Fruit fly (Drosophila melanogaster) whole organism, embryonic: Measurements from ENCODE around the gene CG42820.

Experiments
- Abd-B ChIP-seq: fragments of 200-800 bp; sonication (Bioruptor generic); optimal IDR thresholded peaks from 2 replicates; lab custom pipeline; 2018; ENCODE audit warnings: missing biosample characterization, mild to moderate bottlenecking, missing genetic modification characterization, moderate library complexity
- Atf-2 ChIP-seq: fragments of 200-800 bp; sonication (Bioruptor generic); optimal IDR thresholded peaks from 2 replicates; lab custom pipeline; 2016; ENCODE audit warnings: missing biosample characterization, missing genetic modification characterization
- CG10147 ChIP-seq: fragments of 200-800 bp; sonication (Bioruptor generic); optimal IDR thresholded peaks from 2 replicates; lab custom pipeline; 2019; ENCODE audit warnings: missing biosample characterization, mild to moderate bottlenecking, missing genetic modification characterization, moderate library complexity
- CG11504 ChIP-seq: fragments of 200-800 bp; sonication (Bioruptor generic); optimal IDR thresholded peaks from 3 replicates; lab custom pipeline; 2019; ENCODE audit warnings: missing biosample characterization, mild to moderate bottlenecking, missing genetic modification characterization, moderate library complexity
- CG11723 ChIP-seq: fragments of 200-800 bp; sonication (Bioruptor generic); optimal IDR thresholded peaks from 2 replicates; lab custom pipeline; 2017; ENCODE audit warnings: missing biosample characterization, mild to moderate bottlenecking, missing genetic modification characterization
- CG12942 ChIP-seq: fragments of 200-800 bp; sonication (Bioruptor generic); optimal IDR thresholded peaks from 3 replicates; lab custom pipeline; 2016; ENCODE audit warnings: missing biosample characterization, missing genetic modification characterization
- CG14860 ChIP-seq: fragments of 200-800 bp; sonication (Bioruptor generic); IDR thresholded peaks from 3 replicates; pipeline ENCODE4 v1.3.6; 2022; ENCODE audit warnings: missing biosample characterization, missing genetic modification characterization; ENCODE audit not compliant: partially characterized antibody
- CG1647 ChIP-seq: fragments of 200-800 bp; sonication (Bioruptor generic); optimal IDR thresholded peaks from 3 replicates; lab custom pipeline; 2016; ENCODE audit warnings: missing biosample characterization, missing genetic modification characterization
- CG17186 ChIP-seq: fragments of 200-800 bp; sonication (Bioruptor generic); optimal IDR thresholded peaks from 3 replicates; lab custom pipeline; 2017; ENCODE audit warnings: missing biosample characterization, missing genetic modification reagents, missing genetic modification characterization
- CG17361 ChIP-seq: fragments of 200-800 bp; sonication (Bioruptor generic); IDR thresholded peaks from 3 replicates; pipeline ENCODE4 v1.3.6; 2022; ENCODE audit warnings: missing biosample characterization, missing genetic modification characterization
- CG17829 ChIP-seq: fragments of 200-800 bp; optimal IDR thresholded peaks from 2 replicates; lab custom pipeline; 2019; ENCODE audit warnings: missing biosample characterization, mild to moderate bottlenecking, missing genetic modification characterization, moderate library complexity
- CG1792 ChIP-seq: fragments of 200-800 bp; sonication (Bioruptor generic); optimal IDR thresholded peaks from 2 replicates; lab custom pipeline; 2016; ENCODE audit warnings: missing biosample characterization, missing genetic modification characterization
- CG18262 ChIP-seq: fragments of 200-800 bp; optimal IDR thresholded peaks from 3 replicates; lab custom pipeline; 2019; ENCODE audit warnings: missing biosample characterization, mild to moderate bottlenecking, missing genetic modification characterization, moderate library complexity
- CG2199 ChIP-seq: fragments of 200-800 bp; sonication (Bioruptor generic); IDR thresholded peaks from 3 replicates; pipeline ENCODE4 v1.3.6; 2022; ENCODE audit warnings: missing biosample characterization, missing genetic modification characterization
- CG30403 ChIP-seq: fragments of 200-800 bp; sonication (Bioruptor generic); optimal IDR thresholded peaks from 3 replicates; lab custom pipeline; 2016; ENCODE audit warnings: missing biosample characterization, missing genetic modification characterization
- CG7372 ChIP-seq: fragments of 200-800 bp; sonication (Bioruptor generic); IDR thresholded peaks from 2 replicates; pipeline ENCODE4 v1.3.6; 2022; ENCODE audit warnings: missing biosample characterization, missing genetic modification characterization
- CG7928 ChIP-seq: fragments of 200-800 bp; sonication (Bioruptor generic); optimal IDR thresholded peaks from 2 replicates; lab custom pipeline; 2017; ENCODE audit warnings: missing biosample characterization, mild to moderate bottlenecking, missing genetic modification characterization
- CG8089 ChIP-seq: fragments of 200-800 bp; sonication (Bioruptor generic); optimal IDR thresholded peaks from 3 replicates; lab custom pipeline; 2016; ENCODE audit warnings: missing biosample characterization, missing genetic modification characterization
- CG8281 ChIP-seq: fragments of 200-800 bp; sonication (Bioruptor generic); optimal IDR thresholded peaks from 2 replicates; lab custom pipeline; 2018; ENCODE audit warnings: missing biosample characterization, mild to moderate bottlenecking, missing genetic modification characterization, moderate library complexity
- CG8388 ChIP-seq: fragments of 200-800 bp; sonication (Bioruptor generic); optimal IDR thresholded peaks from 2 replicates; lab custom pipeline; 2019; ENCODE audit warnings: missing biosample characterization, mild to moderate bottlenecking, missing genetic modification characterization, moderate library complexity
- CG9437 ChIP-seq: fragments of 200-800 bp; sonication (Bioruptor generic); optimal IDR thresholded peaks from 2 replicates; lab custom pipeline; 2018; ENCODE audit warnings: missing biosample characterization, mild to moderate bottlenecking, missing genetic modification characterization
- CG9797 ChIP-seq: fragments of 200-800 bp; sonication (Bioruptor generic); optimal IDR thresholded peaks from 3 replicates; lab custom pipeline; 2018; ENCODE audit warnings: missing biosample characterization, mild to moderate bottlenecking, missing genetic modification characterization
- Dad ChIP-seq: fragments of 200-800 bp; sonication (Bioruptor generic); optimal IDR thresholded peaks from 3 replicates; lab custom pipeline; 2016; ENCODE audit warnings: missing biosample characterization, missing genetic modification characterization
- Dref ChIP-seq: fragments of 200-800 bp; sonication (Bioruptor generic); IDR thresholded peaks from 2 replicates; pipeline ENCODE4 v1.3.6; 2022; ENCODE audit warnings: missing biosample characterization, missing genetic modification characterization
- GATAe ChIP-seq: fragments of 200-800 bp; sonication (Bioruptor generic); conservative IDR thresholded peaks from 2 replicates; pipeline ENCODE4 v1.3.6; 2022; ENCODE audit warnings: missing biosample characterization, missing genetic modification characterization
- Hmx ChIP-seq: fragments of 200-800 bp; sonication (Bioruptor generic); optimal IDR thresholded peaks from 2 replicates; lab custom pipeline; 2016; ENCODE audit warnings: missing biosample characterization, missing genetic modification characterization
- Kr ChIP-seq: fragments of 200-800 bp; sonication (Bioruptor generic); optimal IDR thresholded peaks from 2 replicates; lab custom pipeline; 2017; ENCODE audit warnings: missing biosample characterization, mild to moderate bottlenecking, missing genetic modification characterization
- Lhr ChIP-seq: fragments of 200-800 bp; sonication (Bioruptor generic); optimal IDR thresholded peaks from 3 replicates; lab custom pipeline; 2017; ENCODE audit warnings: mild to moderate bottlenecking, missing biosample characterization, missing genetic modification reagents, missing genetic modification characterization
- MBD-R2 ChIP-seq: fragments of 200-800 bp; sonication (Bioruptor generic); IDR thresholded peaks from 2 replicates; pipeline ENCODE4 v1.3.6; 2022; ENCODE audit warnings: missing biosample characterization, missing genetic modification characterization
- Max ChIP-seq: fragments of 200-800 bp; sonication (Bioruptor generic); optimal IDR thresholded peaks from 2 replicates; lab custom pipeline; 2016; ENCODE audit warnings: missing biosample characterization, mild to moderate bottlenecking, missing genetic modification characterization
- NK7.1 ChIP-seq: fragments of 200-800 bp; sonication (Bioruptor generic); optimal IDR thresholded peaks from 3 replicates; lab custom pipeline; 2016; ENCODE audit warnings: missing biosample characterization, missing genetic modification characterization
- Nf-YB ChIP-seq: fragments of 200-800 bp; sonication (Bioruptor generic); optimal IDR thresholded peaks from 3 replicates; lab custom pipeline; 2019; ENCODE audit warnings: missing biosample characterization, mild to moderate bottlenecking, missing genetic modification characterization, moderate library complexity
- Ravus ChIP-seq: fragments of 200-800 bp; sonication (Bioruptor generic); IDR thresholded peaks from 2 replicates; pipeline ENCODE4 v1.3.6; 2022; ENCODE audit warnings: missing biosample characterization, missing genetic modification characterization
- Rx ChIP-seq: fragments of 200-800 bp; sonication (Bioruptor generic); IDR thresholded peaks from 2 replicates; pipeline ENCODE4 v1.3.6; 2022; ENCODE audit warnings: missing biosample characterization, missing genetic modification characterization
- ara ChIP-seq: fragments of 200-800 bp; sonication (Bioruptor generic); IDR thresholded peaks from 2 replicates; pipeline ENCODE4 v1.3.6; 2022; ENCODE audit warnings: missing biosample characterization, missing genetic modification characterization
- bigmax ChIP-seq: fragments of 200-800 bp; sonication (Bioruptor generic); optimal IDR thresholded peaks from 2 replicates; lab custom pipeline; 2018; ENCODE audit warnings: missing biosample characterization, mild to moderate bottlenecking, missing genetic modification characterization
- cg ChIP-seq: fragments of 200-800 bp; sonication (Bioruptor generic); optimal IDR thresholded peaks from 3 replicates; lab custom pipeline; 2019; ENCODE audit warnings: missing biosample characterization, mild to moderate bottlenecking, missing genetic modification characterization, moderate library complexity
- chinmo ChIP-seq: fragments of 200-800 bp; sonication (Bioruptor generic); IDR thresholded peaks from 4 replicates; pipeline ENCODE4 v1.3.6; 2022; ENCODE audit warnings: missing biosample characterization, missing genetic modification characterization; ENCODE audit not compliant: partially characterized antibody
- corto ChIP-seq: fragments of 200-800 bp; sonication (Bioruptor generic); optimal IDR thresholded peaks from 2 replicates; lab custom pipeline; 2016; ENCODE audit warnings: missing biosample characterization, mild to moderate bottlenecking, missing genetic modification characterization, moderate library complexity
- emc ChIP-seq: fragments of 200-800 bp; sonication (Bioruptor generic); optimal IDR thresholded peaks from 2 replicates; lab custom pipeline; 2016; ENCODE audit warnings: missing biosample characterization, missing genetic modification characterization
- fu2 ChIP-seq: fragments of 200-800 bp; sonication (Bioruptor generic); optimal IDR thresholded peaks from 2 replicates; lab custom pipeline; 2016; ENCODE audit warnings: missing biosample characterization, missing genetic modification characterization
- gfzf ChIP-seq: fragments of 200-800 bp; sonication (Bioruptor generic); optimal IDR thresholded peaks from 2 replicates; lab custom pipeline; 2016; ENCODE audit warnings: missing biosample characterization, mild to moderate bottlenecking, missing genetic modification characterization, moderate library complexity
- run ChIP-seq: fragments of 200-800 bp; sonication (Bioruptor generic); optimal IDR thresholded peaks from 3 replicates; lab custom pipeline; 2018; ENCODE audit warnings: missing biosample characterization, mild to moderate bottlenecking, missing genetic modification characterization
- schlank ChIP-seq: fragments of 200-800 bp; sonication (Bioruptor generic); optimal IDR thresholded peaks from 2 replicates; lab custom pipeline; 2018; ENCODE audit warnings: missing biosample characterization, mild to moderate bottlenecking, missing genetic modification characterization
- sr ChIP-seq: fragments of 200-800 bp; sonication (Bioruptor generic); IDR thresholded peaks from 3 replicates; pipeline ENCODE4 v1.3.6; 2022; ENCODE audit warnings: missing biosample characterization, missing genetic modification characterization
- ssp ChIP-seq: fragments of 200-800 bp; sonication (Bioruptor generic); IDR thresholded peaks from 2 replicates; pipeline ENCODE4 v1.3.6; 2022; ENCODE audit warnings: missing biosample characterization, missing genetic modification characterization
- tin ChIP-seq: fragments of 200-800 bp; sonication (Bioruptor generic); optimal IDR thresholded peaks from 3 replicates; lab custom pipeline; 2016; ENCODE audit warnings: missing biosample characterization, missing genetic modification characterization
- twi ChIP-seq: fragments of 200-800 bp; optimal IDR thresholded peaks from 2 replicates; lab custom pipeline; 2019; ENCODE audit warnings: missing biosample characterization, mild to moderate bottlenecking, missing genetic modification characterization, moderate library complexity
- zen ChIP-seq: fragments of 200-800 bp; sonication (Bioruptor generic); optimal IDR thresholded peaks from 3 replicates; lab custom pipeline; 2018; ENCODE audit warnings: missing biosample characterization, mild to moderate bottlenecking, missing genetic modification characterization, moderate library complexity

CG42820 gene

dm6 chr2L:8364006-8364956 is 27.9 kb downstream of the CG42820 start, which contains the start of the genes RpS13 and CSN8 (continued):
- peak; percentile 35 for TF ChIP-seq twi
- no peak for TF ChIP-seq Hmx
- TF ChIP-seq Dref (GFP tag; lab: Robert Waterston, UW): peak; percentile 75
- no peak for TF ChIP-seq sr (GFP tag; lab: Robert Waterston, UW)
- no peak for TF ChIP-seq GATAe (GFP tag; lab: Robert Waterston, UW)
- peak; percentile 38 for TF ChIP-seq CG18262 (tag; lab: Kevin White, UChicago)
- no peak for TF ChIP-seq Ravus (GFP tag; lab: Robert Waterston, UW)
- TF ChIP-seq CG17829 (tag; lab: Kevin White, UChicago): peak; percentile 60
- TF ChIP-seq CG7372: no peak
- TF ChIP-seq zen: peak; percentile 36
- no peak for TF ChIP-seq Abd-B (GFP tag; lab: Kevin White, UChicago)
- TF ChIP-seq Kr: no peak
- TF ChIP-seq gfzf (GFP tag; lab: Kevin White, UChicago): peak; percentile 85
- no peak; the same call in 1 of the 2 replicates for TF ChIP-seq MBD-R2
- TF ChIP-seq NK7.1 (GFP tag; lab: Kevin White, UChicago): no peak
- no peak for TF ChIP-seq CG10147 (GFP tag; lab: Kevin White, UChicago)
- TF ChIP-seq cg (GFP tag; lab: Kevin White, UChicago): peak; percentile 16
- no peak for TF ChIP-seq ara (GFP tag; lab: Robert Waterston, UW)
- TF ChIP-seq chinmo: peak; percentile 69; the same call in 2 of the 4 replicates
- TF ChIP-seq ssp (GFP tag; lab: Robert Waterston, UW): no peak
- peak; percentile 44 for TF ChIP-seq CG11504 (tag; lab: Kevin White, UChicago)
- no peak for TF ChIP-seq CG12942 (GFP tag; lab: Kevin White, UChicago)
- TF ChIP-seq CG14860 (GFP tag; lab: Robert Waterston, UW): peak; percentile 92
- TF ChIP-seq Rx (GFP tag; lab: Robert Waterston, UW): no peak
- no peak for TF ChIP-seq Dad (GFP tag; lab: Kevin White, UChicago)
- TF ChIP-seq CG2199 (GFP tag; lab: Robert Waterston, UW): no peak
- peak; percentile 67 for TF ChIP-seq CG9797
- no peak for TF ChIP-seq tin (GFP tag; lab: Kevin White, UChicago)
- no peak for TF ChIP-seq run (tag; lab: Kevin White, UChicago)
- no peak for TF ChIP-seq emc (GFP tag; lab: Kevin White, UChicago)
- no peak for TF ChIP-seq CG30403 (GFP tag; lab: Kevin White, UChicago)
- no peak for TF ChIP-seq Atf-2 (GFP tag; lab: Kevin White, UChicago)
- no peak for TF ChIP-seq CG8281 (tag; lab: Kevin White, UChicago)
- TF ChIP-seq Nf-YB: no peak
- TF ChIP-seq CG17186: peak; percentile 65
- TF ChIP-seq bigmax (GFP tag; lab: Kevin White, UChicago): peak; percentile 95
- TF ChIP-seq fu2: no peak
- TF ChIP-seq CG8388 (GFP tag; lab: Kevin White, UChicago): peak; percentile 7
- no peak for TF ChIP-seq CG7928 (GFP tag; lab: Kevin White, UChicago)
- no peak for TF ChIP-seq corto (GFP tag; lab: Kevin White, UChicago)
- TF ChIP-seq CG8089 (GFP tag; lab: Kevin White, UChicago): no peak
- no peak for TF ChIP-seq Max (GFP tag; lab: Kevin White, UChicago)
- TF ChIP-seq Lhr: peak; percentile 57
- TF ChIP-seq schlank (tag; lab: Kevin White, UChicago): no peak
- no peak for TF ChIP-seq CG17361 (GFP tag; lab: Robert Waterston, UW)
- no peak for TF ChIP-seq CG9437 (GFP tag; lab: Kevin White, UChicago)
- no peak for TF ChIP-seq CG11723 (GFP tag; lab: Kevin White, UChicago)
- TF ChIP-seq CG1647 (GFP tag; lab: Kevin White, UChicago): no peak
- no peak for TF ChIP-seq CG1792 (GFP tag; lab: Kevin White, UChicago)
